Worm (Caenorhabditis elegans) whole organism, L3 larva: Measurements from ENCODE around the gene W02D7.5.

Source experiments
- ama-1 ChIP-seq: fragments of 150-350 bp; optimal IDR thresholded peaks from 2 replicates; lab custom pipeline; 2018
- egl-27 ChIP-seq: sonication (generic microtip); optimal IDR thresholded peaks from 4 replicates; lab custom pipeline; 2017; ENCODE audit warnings: missing biosample characterization, missing genetic modification reagents, missing genetic modification characterization
- elt-1 ChIP-seq: fragments of 150-350 bp; optimal IDR thresholded peaks from 2 replicates; lab custom pipeline; 2014; ENCODE audit warnings: missing biosample characterization, missing genetic modification characterization
- elt-2 ChIP-seq: sonication (generic microtip); optimal IDR thresholded peaks from 2 replicates; lab custom pipeline; 2016; ENCODE audit warnings: missing genetic modification reagents, mild to moderate bottlenecking, missing genetic modification characterization, missing compliant biosample characterization
- nhr-11 ChIP-seq: fragments of 150-350 bp; optimal IDR thresholded peaks from 2 replicates; lab custom pipeline; 2014; ENCODE audit warnings: missing biosample characterization, missing genetic modification characterization
- nhr-12 ChIP-seq: fragments of 150-350 bp; optimal IDR thresholded peaks from 2 replicates; lab custom pipeline; 2014; ENCODE audit warnings: missing biosample characterization, missing genetic modification characterization
- nhr-237 ChIP-seq: fragments of 150-350 bp; optimal IDR thresholded peaks from 2 replicates; lab custom pipeline; 2014; ENCODE audit warnings: missing biosample characterization, missing genetic modification characterization
- nhr-76 ChIP-seq: fragments of 150-350 bp; sonication (generic microtip); optimal IDR thresholded peaks from 5 replicates; lab custom pipeline; 2014; ENCODE audit warnings: missing biosample characterization, missing genetic modification characterization
- tbx-2 ChIP-seq: sonication (generic microtip); optimal IDR thresholded peaks from 2 replicates; lab custom pipeline; 2016; ENCODE audit warnings: mild to moderate bottlenecking, missing genetic modification characterization, missing compliant biosample characterization

ce11 chrV:8267275-8267674 is 31.8 kb downstream of the W02D7.5 start:
- no peak for TF ChIP-seq nhr-12
- no peak for TF ChIP-seq nhr-237 (tag; lab: Kevin White, UChicago)
- no peak for TF ChIP-seq egl-27
- TF ChIP-seq elt-2 (tag; lab: Kevin White, UChicago) = peak; percentile 96
- TF ChIP-seq nhr-76 (tag; lab: Kevin White, UChicago) = no peak
- TF ChIP-seq tbx-2 (tag; lab: Kevin White, UChicago) = no peak
- no peak for TF ChIP-seq ama-1
- no peak for TF ChIP-seq elt-1
- TF ChIP-seq nhr-11 (tag; lab: Kevin White, UChicago) = no peak
